Worm (Caenorhabditis elegans) whole organism, L2 larva: ENCODE data around the gene kin-20.

Experiments used
- C34F6.9 ChIP-seq: fragments of 150-350 bp; optimal IDR thresholded peaks from 2 replicates; lab custom pipeline; 2014; ENCODE audit warnings: missing biosample characterization, missing genetic modification characterization
- F13H6.1 ChIP-seq: sonication (generic microtip); optimal IDR thresholded peaks from 2 replicates; lab custom pipeline; 2016; ENCODE audit warnings: missing genetic modification characterization, missing compliant biosample characterization
- R02D3.7 ChIP-seq: fragments of 150-350 bp; optimal IDR thresholded peaks from 2 replicates; lab custom pipeline; 2014; ENCODE audit warnings: missing biosample characterization, missing genetic modification characterization
- Y55F3AM.14 ChIP-seq: fragments of 200-800 bp; sonication (Bioruptor generic); optimal IDR thresholded peaks from 2 replicates; lab custom pipeline; 2018; ENCODE audit warnings: mild to moderate bottlenecking, missing genetic modification characterization, missing compliant biosample characterization
- ZK546.5 ChIP-seq: sonication (generic microtip); optimal IDR thresholded peaks from 2 replicates; lab custom pipeline; 2017; ENCODE audit warnings: missing biosample characterization, missing genetic modification characterization
- alr-1 ChIP-seq: fragments of 150-350 bp; optimal IDR thresholded peaks from 2 replicates; lab custom pipeline; 2014; ENCODE audit warnings: missing biosample characterization, missing genetic modification characterization
- aly-2 ChIP-seq: fragments of 150-350 bp; optimal IDR thresholded peaks from 2 replicates; lab custom pipeline; 2014; ENCODE audit warnings: missing biosample characterization, missing genetic modification characterization
- blmp-1 ChIP-seq: sonication (generic microtip); optimal IDR thresholded peaks from 2 replicates; lab custom pipeline; 2017; ENCODE audit warnings: missing genetic modification characterization, mild to moderate bottlenecking, missing compliant biosample characterization, antibody characterized with exemption, moderate library complexity; ENCODE audit not compliant: insufficient read depth
- crh-2 ChIP-seq: sonication (generic microtip); optimal IDR thresholded peaks from 2 replicates; lab custom pipeline; 2017; ENCODE audit warnings: missing biosample characterization, missing genetic modification characterization
- dmd-4 ChIP-seq: sonication (generic microtip); optimal IDR thresholded peaks from 2 replicates; lab custom pipeline; 2017; ENCODE audit warnings: missing biosample characterization, missing genetic modification characterization
- egl-27 ChIP-seq: sonication (generic microtip); optimal IDR thresholded peaks from 3 replicates; lab custom pipeline; 2017; ENCODE audit warnings: missing biosample characterization, missing genetic modification reagents, missing genetic modification characterization
- elt-1 ChIP-seq: fragments of 150-350 bp; optimal IDR thresholded peaks from 2 replicates; lab custom pipeline; 2014; ENCODE audit warnings: missing biosample characterization, missing genetic modification characterization
- elt-3 ChIP-seq: sonication (generic microtip); optimal IDR thresholded peaks from 2 replicates; lab custom pipeline; 2017; ENCODE audit warnings: missing biosample characterization, missing genetic modification characterization
- fos-1 ChIP-seq: fragments of 150-350 bp; optimal IDR thresholded peaks from 2 replicates; lab custom pipeline; 2014; ENCODE audit warnings: missing biosample characterization, missing genetic modification characterization
- lin-11 ChIP-seq: fragments of 150-350 bp; sonication (generic microtip); optimal IDR thresholded peaks from 2 replicates; lab custom pipeline; 2014; ENCODE audit warnings: missing biosample characterization, missing genetic modification characterization, inconsistent platforms, mixed read lengths
- lin-13 ChIP-seq: fragments of 150-350 bp; optimal IDR thresholded peaks from 2 replicates; lab custom pipeline; 2014; ENCODE audit warnings: missing biosample characterization, missing genetic modification reagents, missing genetic modification characterization
- lin-39 ChIP-seq: fragments of 150-350 bp; optimal IDR thresholded peaks from 2 replicates; lab custom pipeline; 2014; ENCODE audit warnings: missing biosample characterization, missing genetic modification reagents, missing genetic modification characterization
- mbf-1 ChIP-seq: sonication (generic microtip); optimal IDR thresholded peaks from 2 replicates; lab custom pipeline; 2017; ENCODE audit warnings: missing biosample characterization, missing genetic modification characterization
- mdl-1 ChIP-seq, 2 experiments: fragments of 150-350 bp in 1 of 2; sonication (generic microtip) in 1 of 2; optimal IDR thresholded peaks; 2 replicates each; lab custom pipeline; 2017; ENCODE audit warnings: missing biosample characterization in 2 of 2, missing genetic modification characterization in 2 of 2
- nhr-10 ChIP-seq: sonication (generic microtip); optimal IDR thresholded peaks from 2 replicates; lab custom pipeline; 2017; ENCODE audit warnings: missing biosample characterization, missing genetic modification characterization
- nhr-11 ChIP-seq: fragments of 150-350 bp; optimal IDR thresholded peaks from 2 replicates; lab custom pipeline; 2014; ENCODE audit warnings: missing biosample characterization, missing genetic modification characterization
- nhr-12 ChIP-seq: fragments of 150-350 bp; optimal IDR thresholded peaks from 2 replicates; lab custom pipeline; 2014; ENCODE audit warnings: missing biosample characterization, missing genetic modification characterization
- nhr-129 ChIP-seq: fragments of 150-350 bp; optimal IDR thresholded peaks from 2 replicates; lab custom pipeline; 2014; ENCODE audit warnings: missing biosample characterization, missing genetic modification characterization
- nhr-21 ChIP-seq: fragments of 150-350 bp; optimal IDR thresholded peaks from 2 replicates; lab custom pipeline; 2014; ENCODE audit warnings: missing biosample characterization, missing genetic modification characterization
- nhr-23 ChIP-seq: fragments of 150-350 bp; optimal IDR thresholded peaks from 2 replicates; lab custom pipeline; 2014; ENCODE audit warnings: missing biosample characterization, missing genetic modification reagents, missing genetic modification characterization
- nhr-237 ChIP-seq: fragments of 150-350 bp; optimal IDR thresholded peaks from 2 replicates; lab custom pipeline; 2014; ENCODE audit warnings: missing biosample characterization, missing genetic modification characterization
- nhr-25 ChIP-seq: fragments of 150-350 bp; sonication (generic microtip); optimal IDR thresholded peaks from 3 replicates; lab custom pipeline; 2014; ENCODE audit warnings: missing biosample characterization, missing genetic modification characterization
- nhr-6 ChIP-seq: fragments of 150-350 bp; optimal IDR thresholded peaks from 2 replicates; lab custom pipeline; 2014; ENCODE audit warnings: missing biosample characterization, missing genetic modification characterization
- sem-4 ChIP-seq: fragments of 150-350 bp; optimal IDR thresholded peaks from 2 replicates; lab custom pipeline; 2014; ENCODE audit warnings: missing biosample characterization, missing genetic modification reagents, missing genetic modification characterization
- sma-3 ChIP-seq: sonication (generic microtip); optimal IDR thresholded peaks from 2 replicates; lab custom pipeline; 2016; ENCODE audit warnings: missing genetic modification reagents, missing genetic modification characterization, missing compliant biosample characterization
- sma-9 ChIP-seq, 2 experiments: fragments of 150-350 bp in 1 of 2; sonication (generic microtip) in 1 of 2; optimal IDR thresholded peaks; 2 replicates each; lab custom pipeline; 2014 to 2016; ENCODE audit warnings: missing genetic modification characterization in 2 of 2, mild to moderate bottlenecking in 1 of 2, missing biosample characterization in 1 of 2, missing compliant biosample characterization in 1 of 2, missing genetic modification reagents in 1 of 2, moderate library complexity in 1 of 2
- snpc-4 ChIP-seq: fragments of 150-350 bp; optimal IDR thresholded peaks from 2 replicates; lab custom pipeline; 2014; ENCODE audit warnings: missing biosample characterization, missing genetic modification characterization
- unc-55 ChIP-seq: fragments of 150-350 bp; sonication (generic microtip); optimal IDR thresholded peaks from 3 replicates; lab custom pipeline; 2014; ENCODE audit warnings: missing biosample characterization, missing genetic modification reagents, missing genetic modification characterization
- unc-62 ChIP-seq: fragments of 150-350 bp; optimal IDR thresholded peaks from 2 replicates; lab custom pipeline; 2014; ENCODE audit warnings: missing biosample characterization, missing genetic modification reagents, missing genetic modification characterization
- ztf-11 ChIP-seq: sonication (generic microtip); optimal IDR thresholded peaks from 2 replicates; lab custom pipeline; 2017; ENCODE audit warnings: missing biosample characterization, missing genetic modification characterization
- ztf-4 ChIP-seq: fragments of 150-350 bp; optimal IDR thresholded peaks from 2 replicates; lab custom pipeline; 2014; ENCODE audit warnings: missing biosample characterization, missing genetic modification characterization

The kin-20 gene

ce11 chrX:15285554-15285953 is 8.0 kb upstream of the kin-20 start:
- TF ChIP-seq nhr-11 (tag; lab: Kevin White, UChicago) (no peak), snpc-4 (tag; lab: Kevin White, UChicago) (peak; percentile 58), elt-3 (no peak)

- TF ChIP-seq nhr-25: peak; percentile 55
- no peak for TF ChIP-seq dmd-4
- TF ChIP-seq nhr-12: no peak
- peak; percentile 33 for TF ChIP-seq F13H6.1 (tag; lab: Kevin White, UChicago)
- no peak for TF ChIP-seq aly-2 (tag; lab: Kevin White, UChicago)
- TF ChIP-seq blmp-1 (tag; lab: Kevin White, UChicago): peak; percentile 60
These were observed 6.2 kb upstream of the kin-20 start, which contains the start of gene jud-4 for ce11 chrX:15283740-15284139. Gene jud-4, plus strand, starts transcription at chrX:15284115.

ce11 chrX:15281248-15281647 is 3.7 kb upstream of the kin-20 start:
- peak; percentile 33 for TF ChIP-seq sma-3 (GFP tag; lab: Kevin White, UChicago)
- TF ChIP-seq lin-13 (GFP tag; lab: Kevin White, UChicago): peak; percentile 9
- no peak for TF ChIP-seq R02D3.7 (tag; lab: Kevin White, UChicago)
- peak; percentile 49 for TF ChIP-seq lin-11 (tag; lab: Kevin White, UChicago)
- no peak for TF ChIP-seq nhr-237
- no peak for TF ChIP-seq ztf-11 (tag; lab: Kevin White, UChicago)
- TF ChIP-seq nhr-21 (tag; lab: Kevin White, UChicago): no peak
- no peak for TF ChIP-seq ZK546.5 (tag; lab: Kevin White, UChicago)
- TF ChIP-seq nhr-12: no peak
- TF ChIP-seq nhr-11 (tag; lab: Kevin White, UChicago): no peak
- TF ChIP-seq sem-4 (tag; lab: Kevin White, UChicago): no peak
- TF ChIP-seq nhr-10 (tag; lab: Kevin White, UChicago): no peak
- peak; percentile 29 for TF ChIP-seq unc-55 (GFP tag; lab: Kevin White, UChicago)
- TF ChIP-seq F13H6.1 (tag; lab: Kevin White, UChicago): peak; percentile 52
- peak; percentile 25 for TF ChIP-seq nhr-25
- TF ChIP-seq nhr-23 (tag; lab: Kevin White, UChicago): no peak
- TF ChIP-seq alr-1 (tag; lab: Kevin White, UChicago): no peak
- TF ChIP-seq C34F6.9: peak; percentile 41
- peak; percentile 39 for TF ChIP-seq blmp-1 (tag; lab: Kevin White, UChicago)
- TF ChIP-seq mdl-1 (tag; optimal IDR thresholded peaks at IDR 0.05; lab: Kevin White, UChicago): no peak
- peak; percentile 41 for TF ChIP-seq nhr-129 (tag; lab: Kevin White, UChicago)
- TF ChIP-seq fos-1 (tag; lab: Kevin White, UChicago): peak; percentile 61
- TF ChIP-seq sma-9 (GFP tag; optimal IDR thresholded peaks at IDR 0.05; lab: Kevin White, UChicago): peak; percentile 40
- TF ChIP-seq sma-9 (tag; optimal IDR thresholded peaks at IDR 0.05; lab: Kevin White, UChicago): no peak
- TF ChIP-seq aly-2 (tag; lab: Kevin White, UChicago): no peak
- TF ChIP-seq, all 48 proteins: peak for 11

- no peak for TF ChIP-seq aly-2 (tag; lab: Kevin White, UChicago)
- TF ChIP-seq blmp-1 (tag; lab: Kevin White, UChicago): no peak
- TF ChIP-seq nhr-21 (tag; lab: Kevin White, UChicago): no peak
- no peak for TF ChIP-seq mbf-1 (tag; lab: Kevin White, UChicago)
- TF ChIP-seq nhr-12: no peak
- TF ChIP-seq Y55F3AM.14 (GFP tag; lab: Kevin White, UChicago): no peak
- no peak for TF ChIP-seq C34F6.9
- TF ChIP-seq R02D3.7 (tag; lab: Kevin White, UChicago): no peak
- peak; percentile 37 for TF ChIP-seq nhr-25
- TF ChIP-seq alr-1 (tag; lab: Kevin White, UChicago): no peak
- no peak for TF ChIP-seq sma-3 (GFP tag; lab: Kevin White, UChicago)
- TF ChIP-seq sem-4 (tag; lab: Kevin White, UChicago): no peak
- TF ChIP-seq elt-1 (tag; lab: Kevin White, UChicago): no peak
- no peak for TF ChIP-seq nhr-237
- TF ChIP-seq lin-39 (tag; lab: Kevin White, UChicago): no peak
- TF ChIP-seq nhr-6 (tag; lab: Kevin White, UChicago): no peak
- TF ChIP-seq sma-9 (GFP tag; optimal IDR thresholded peaks at IDR 0.05; lab: Kevin White, UChicago): peak; percentile 1
- TF ChIP-seq sma-9 (tag; optimal IDR thresholded peaks at IDR 0.05; lab: Kevin White, UChicago): no peak
These were observed 2.8 kb upstream of the kin-20 start for ce11 chrX:15280318-15280717.

- TF ChIP-seq nhr-237 (no peak), sma-9 (GFP tag; optimal IDR thresholded peaks at IDR 0.05; lab: Kevin White, UChicago) (no peak), sma-9 (tag; optimal IDR thresholded peaks at IDR 0.05; lab: Kevin White, UChicago) (no peak), fos-1 (tag; lab: Kevin White, UChicago) (peak; percentile 23), F13H6.1 (tag; lab: Kevin White, UChicago) (peak; percentile 16), nhr-25 (peak; percentile 11), crh-2 (tag; lab: Kevin White, UChicago) (peak; percentile 41), nhr-21 (tag; lab: Kevin White, UChicago) (no peak), unc-62 (GFP tag; lab: Kevin White, UChicago) (no peak), egl-27 (peak; percentile 36), sma-3 (GFP tag; lab: Kevin White, UChicago) (no peak), ztf-4 (tag; lab: Kevin White, UChicago) (no peak), nhr-129 (tag; lab: Kevin White, UChicago) (peak; percentile 57)
These were observed 1.7 kb upstream of the kin-20 start for ce11 chrX:15279301-15279700.
